Worm (Caenorhabditis elegans) whole organism, late embryonic: ENCODE measurements around the gene C33A12.19.

Experiments
- C08G9.2 ChIP-seq: sonication (generic microtip); optimal IDR thresholded peaks from 2 replicates; lab custom pipeline; 2016; ENCODE audit warnings: mild to moderate bottlenecking, missing genetic modification characterization, moderate library complexity, missing compliant biosample characterization
- C38D4.7 ChIP-seq: fragments of 200-800 bp; sonication (Bioruptor generic); optimal IDR thresholded peaks from 2 replicates; lab custom pipeline; 2018; ENCODE audit warnings: mild to moderate bottlenecking, missing genetic modification characterization, moderate library complexity, missing compliant biosample characterization
- F13H6.1 ChIP-seq: sonication (generic microtip); optimal IDR thresholded peaks from 2 replicates; lab custom pipeline; 2016; ENCODE audit warnings: missing genetic modification characterization, missing compliant biosample characterization
- K02D7.2 ChIP-seq: sonication (generic microtip); optimal IDR thresholded peaks from 2 replicates; lab custom pipeline; 2017; ENCODE audit warnings: mild to moderate bottlenecking, missing genetic modification characterization, missing compliant biosample characterization
- Y22D7AL.16 ChIP-seq: sonication (generic microtip); optimal IDR thresholded peaks from 2 replicates; lab custom pipeline; 2016; ENCODE audit warnings: missing genetic modification characterization, missing compliant biosample characterization
- ahr-1 ChIP-seq: sonication (generic microtip); optimal IDR thresholded peaks from 2 replicates; lab custom pipeline; 2016; ENCODE audit warnings: missing genetic modification characterization, missing compliant biosample characterization
- ceh-19 ChIP-seq: fragments of 200-800 bp; sonication (Bioruptor generic); optimal IDR thresholded peaks from 2 replicates; lab custom pipeline; 2018; ENCODE audit warnings: mild to moderate bottlenecking, missing genetic modification characterization, missing compliant biosample characterization
- ceh-22 ChIP-seq: sonication (generic microtip); optimal IDR thresholded peaks from 2 replicates; lab custom pipeline; 2017; ENCODE audit warnings: missing biosample characterization, missing genetic modification characterization
- ceh-24 ChIP-seq: sonication (generic microtip); optimal IDR thresholded peaks from 2 replicates; lab custom pipeline; 2016; ENCODE audit warnings: mild to moderate bottlenecking, missing genetic modification characterization, missing compliant biosample characterization
- ceh-48 ChIP-seq: sonication (generic microtip); optimal IDR thresholded peaks from 2 replicates; lab custom pipeline; 2016; ENCODE audit warnings: missing genetic modification characterization, inconsistent platforms, missing compliant biosample characterization
- ceh-9 ChIP-seq: sonication (generic microtip); optimal IDR thresholded peaks from 2 replicates; lab custom pipeline; 2016; ENCODE audit warnings: mild to moderate bottlenecking, missing genetic modification characterization, inconsistent platforms, missing compliant biosample characterization
- che-1 ChIP-seq: sonication (generic microtip); optimal IDR thresholded peaks from 2 replicates; lab custom pipeline; 2016; ENCODE audit warnings: mild to moderate bottlenecking, missing genetic modification characterization, missing compliant biosample characterization
- dve-1 ChIP-seq: sonication (generic microtip); optimal IDR thresholded peaks from 2 replicates; lab custom pipeline; 2017; ENCODE audit warnings: antibody characterized with exemption, mild to moderate bottlenecking, missing genetic modification characterization, missing compliant biosample characterization
- ets-4 ChIP-seq: sonication (generic microtip); optimal IDR thresholded peaks from 2 replicates; lab custom pipeline; 2016; ENCODE audit warnings: missing genetic modification characterization, missing compliant biosample characterization
- fax-1 ChIP-seq: sonication (generic microtip); optimal IDR thresholded peaks from 2 replicates; lab custom pipeline; 2016; ENCODE audit warnings: missing genotype, missing genetic modification characterization, missing compliant biosample characterization
- fkh-10 ChIP-seq: fragments of 150-350 bp; optimal IDR thresholded peaks from 2 replicates; lab custom pipeline; 2014; ENCODE audit warnings: missing biosample characterization, missing genetic modification reagents, missing genetic modification characterization
- hlh-13 ChIP-seq: fragments of 200-800 bp; sonication (Bioruptor generic); optimal IDR thresholded peaks from 2 replicates; lab custom pipeline; 2018; ENCODE audit warnings: mild to moderate bottlenecking, missing genetic modification characterization, missing compliant biosample characterization
- hlh-30 ChIP-seq: sonication (generic microtip); optimal IDR thresholded peaks from 2 replicates; lab custom pipeline; 2017; ENCODE audit warnings: antibody characterized with exemption, missing genetic modification characterization, missing compliant biosample characterization; ENCODE audit not compliant: insufficient read depth
- hlh-6 ChIP-seq: sonication (generic microtip); optimal IDR thresholded peaks from 2 replicates; lab custom pipeline; 2016; ENCODE audit warnings: missing genotype, missing genetic modification characterization, missing compliant biosample characterization
- hlh-8 ChIP-seq: sonication (generic microtip); optimal IDR thresholded peaks from 2 replicates; lab custom pipeline; 2016; ENCODE audit warnings: missing genotype, missing genetic modification characterization, missing compliant biosample characterization
- lin-11 ChIP-seq: fragments of 200-800 bp; sonication (Bioruptor generic); optimal IDR thresholded peaks from 2 replicates; lab custom pipeline; 2018; ENCODE audit warnings: mild to moderate bottlenecking, missing genetic modification characterization, missing compliant biosample characterization
- madf-2 ChIP-seq: sonication (generic microtip); optimal IDR thresholded peaks from 2 replicates; lab custom pipeline; 2017; ENCODE audit warnings: missing genetic modification characterization, missing compliant biosample characterization
- nfya-1 ChIP-seq: sonication (generic microtip); optimal IDR thresholded peaks from 2 replicates; lab custom pipeline; 2017; ENCODE audit warnings: missing genetic modification characterization, mild to moderate bottlenecking, missing compliant biosample characterization, antibody characterized with exemption, moderate library complexity
- nhr-11 ChIP-seq: fragments of 150-350 bp; optimal IDR thresholded peaks from 2 replicates; lab custom pipeline; 2014; ENCODE audit warnings: missing biosample characterization, missing genetic modification characterization
- pat-9 ChIP-seq: fragments of 200-800 bp; sonication (Bioruptor generic); optimal IDR thresholded peaks from 2 replicates; lab custom pipeline; 2018; ENCODE audit warnings: mild to moderate bottlenecking, missing genetic modification characterization, moderate library complexity, missing compliant biosample characterization
- pax-1 ChIP-seq: fragments of 150-350 bp; optimal IDR thresholded peaks from 2 replicates; lab custom pipeline; 2014; ENCODE audit warnings: missing biosample characterization, missing genetic modification characterization
- pha-2 ChIP-seq: sonication (generic microtip); optimal IDR thresholded peaks from 2 replicates; lab custom pipeline; 2017; ENCODE audit warnings: mild to moderate bottlenecking, missing genetic modification characterization, missing compliant biosample characterization
- pha-4 ChIP-seq: fragments of 150-350 bp; optimal IDR thresholded peaks from 2 replicates; lab custom pipeline; 2018; ENCODE audit warnings: missing biosample characterization, missing genetic modification reagents, missing genetic modification characterization
- ref-2 ChIP-seq: sonication (generic microtip); optimal IDR thresholded peaks from 2 replicates; lab custom pipeline; 2016; ENCODE audit warnings: missing genetic modification characterization, missing compliant biosample characterization
- rnt-1 ChIP-seq: sonication (generic microtip); optimal IDR thresholded peaks from 2 replicates; lab custom pipeline; 2016; ENCODE audit warnings: missing genetic modification characterization, missing compliant biosample characterization
- sdc-2 ChIP-seq: sonication (generic microtip); optimal IDR thresholded peaks from 2 replicates; lab custom pipeline; 2016; ENCODE audit warnings: missing genotype, missing genetic modification characterization, missing compliant biosample characterization
- sox-4 ChIP-seq: sonication (generic microtip); optimal IDR thresholded peaks from 2 replicates; lab custom pipeline; 2017; ENCODE audit warnings: mild to moderate bottlenecking, missing genetic modification characterization, inconsistent platforms, missing compliant biosample characterization
- tbx-2 ChIP-seq: sonication (generic microtip); optimal IDR thresholded peaks from 2 replicates; lab custom pipeline; 2016; ENCODE audit warnings: missing genetic modification characterization, missing compliant biosample characterization
- unc-3 ChIP-seq, 2 experiments: fragments of 200-800 bp in 1 of 2; sonication (Bioruptor generic) in 1 of 2; sonication (generic microtip) in 1 of 2; conservative IDR thresholded peaks in 1 of 2; optimal IDR thresholded peaks in 1 of 2; 2 replicates each; pipeline versions ENCODE4 v1.3.6 to Lab custom; 2016 to 2022; ENCODE audit warnings: missing compliant biosample characterization in 2 of 2, missing genetic modification characterization in 2 of 2, missing genetic modification reagents in 1 of 2
- unc-42 ChIP-seq: sonication (generic microtip); optimal IDR thresholded peaks from 2 replicates; lab custom pipeline; 2016; ENCODE audit warnings: missing genotype, missing genetic modification characterization, missing compliant biosample characterization
- unc-86 ChIP-seq: sonication (generic microtip); optimal IDR thresholded peaks from 2 replicates; lab custom pipeline; 2016; ENCODE audit warnings: missing genetic modification characterization, missing compliant biosample characterization
- zip-5 ChIP-seq: sonication (generic microtip); optimal IDR thresholded peaks from 2 replicates; lab custom pipeline; 2016; ENCODE audit warnings: missing genetic modification characterization, missing compliant biosample characterization
- ztf-16 ChIP-seq: sonication (generic microtip); optimal IDR thresholded peaks from 2 replicates; lab custom pipeline; 2017; ENCODE audit warnings: missing genetic modification characterization, missing compliant biosample characterization

Gene C33A12.19

ce11 chrIV:9485040-9485439 lies 31.8 kb upstream of the C33A12.19 start, which contains the start of gene gadr-2:
Gene gadr-2, minus strand, starts transcription at chrIV:9485140.
- TF ChIP-seq ahr-1 (tag; lab: Kevin White, UChicago) (no peak), F13H6.1 (no peak), fkh-10 (GFP tag; lab: Kevin White, UChicago) (no peak), C38D4.7 (GFP tag; lab: Kevin White, UChicago) (no peak), pha-4 (no peak), hlh-8 (tag; lab: Kevin White, UChicago) (no peak), ceh-19 (GFP tag; lab: Kevin White, UChicago) (no peak)
- TF ChIP-seq, all 69 proteins: peak for 0

DNA sequence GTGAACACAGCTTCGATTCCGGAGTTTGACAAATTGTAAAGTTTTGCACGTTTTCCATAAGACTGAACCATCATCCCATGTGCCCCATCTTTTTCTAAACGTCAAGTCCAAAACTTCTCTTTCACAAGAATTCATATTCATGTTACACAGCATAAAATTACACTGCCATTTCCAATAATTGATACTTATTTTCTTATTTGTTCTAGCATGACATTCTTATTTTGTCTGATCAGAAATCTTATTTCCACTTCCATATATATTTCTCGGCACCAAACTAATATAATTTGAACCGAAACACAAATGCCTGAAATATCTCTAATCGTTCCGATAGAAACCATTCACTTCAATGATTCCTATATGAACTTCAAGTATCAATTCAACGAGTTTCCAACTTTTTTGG lies 30.8 kb upstream of the C33A12.19 start, which contains the start of gene sru-2:
Gene sru-2, plus strand, starts transcription at position 301 of the 400 bp plus-strand sequence.
- TF ChIP-seq zip-5 (tag; lab: Kevin White, UChicago) (no peak), C08G9.2 (tag; lab: Kevin White, UChicago) (no peak)
- TF ChIP-seq, all 69 proteins: peak for 0

ce11 chrIV:9486779-9487178 lies 30.0 kb upstream of the C33A12.19 start:
- no peak for TF ChIP-seq unc-42 (tag; lab: Kevin White, UChicago)
- no peak for TF ChIP-seq C38D4.7 (GFP tag; lab: Kevin White, UChicago)
- no peak for TF ChIP-seq nfya-1
- no peak for TF ChIP-seq pha-2
- no peak for TF ChIP-seq ztf-16 (tag; lab: Kevin White, UChicago)
- no peak for TF ChIP-seq sox-4 (tag; lab: Kevin White, UChicago)
- TF ChIP-seq lin-11 (tag; lab: Kevin White, UChicago): no peak
- TF ChIP-seq dve-1 (tag; lab: Kevin White, UChicago): no peak
- no peak for TF ChIP-seq K02D7.2 (tag; lab: Kevin White, UChicago)
- no peak for TF ChIP-seq hlh-6 (tag; lab: Kevin White, UChicago)
- TF ChIP-seq ceh-19 (GFP tag; lab: Kevin White, UChicago): no peak
- no peak for TF ChIP-seq hlh-13 (GFP tag; lab: Kevin White, UChicago)
- no peak for TF ChIP-seq ceh-24 (tag; lab: Kevin White, UChicago)
- no peak for TF ChIP-seq nhr-11 (tag; lab: Kevin White, UChicago)

DNA sequence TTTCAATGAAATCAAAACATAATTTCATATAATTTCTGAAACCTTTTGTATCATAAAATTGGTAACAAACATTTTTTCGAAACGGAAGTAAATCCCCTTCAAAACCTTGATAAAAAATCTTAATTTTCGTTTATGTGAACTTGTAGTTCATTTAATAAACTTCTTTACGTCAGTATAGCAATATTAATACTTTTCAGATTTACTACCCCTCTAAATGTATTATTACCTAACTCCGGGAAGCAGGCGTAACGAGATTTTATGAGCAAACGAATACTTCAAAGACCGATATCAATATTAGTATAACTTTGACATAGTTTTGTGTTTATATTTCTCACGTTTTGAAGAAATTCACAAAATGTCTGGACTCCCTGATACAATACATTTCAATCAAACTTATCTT lies 28.5 kb upstream of the C33A12.19 start, which contains the start of gene sru-1:
Gene sru-1, plus strand, starts transcription at position 301 of the 400 bp plus-strand sequence.
- TF ChIP-seq dve-1 (tag; lab: Kevin White, UChicago) (no peak), unc-86 (tag; lab: Kevin White, UChicago) (no peak), pax-1 (tag; lab: Kevin White, UChicago) (no peak), ets-4 (tag; lab: Kevin White, UChicago) (no peak), nfya-1 (no peak), unc-3 (GFP tag; conservative IDR thresholded peaks at IDR 0.05; lab: Robert Waterston, UW) (no peak), unc-3 (tag; optimal IDR thresholded peaks at IDR 0.05; lab: Kevin White, UChicago) (no peak), fax-1 (no peak), ref-2 (tag; lab: Kevin White, UChicago) (no peak), che-1 (tag; lab: Kevin White, UChicago) (no peak), madf-2 (tag; lab: Kevin White, UChicago) (no peak), rnt-1 (no peak), ceh-22 (no peak), hlh-30 (tag; lab: Kevin White, UChicago) (no peak)

DNA sequence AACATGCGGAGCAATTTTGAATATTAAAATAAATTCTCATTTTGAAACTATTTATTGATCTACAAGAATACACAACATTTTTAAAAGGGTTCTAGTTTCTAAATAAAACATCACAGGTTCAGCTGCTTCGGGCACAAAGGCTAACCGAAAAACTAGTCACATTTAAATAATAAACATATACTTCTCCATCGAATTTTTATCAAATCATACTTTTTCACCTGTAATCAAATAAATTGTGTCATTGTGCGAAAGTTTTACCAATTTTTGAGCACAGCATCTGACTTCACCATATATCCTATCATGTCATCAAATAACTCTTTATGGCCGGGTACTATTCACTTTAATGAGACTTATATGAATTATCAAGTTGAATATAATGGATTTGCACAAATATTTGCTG lies 26.5 kb upstream of the C33A12.19 start, which contains the start of gene sru-6:
Gene sru-6, plus strand, starts transcription at position 301 of the 400 bp plus-strand sequence.
- TF ChIP-seq ceh-9 (tag; lab: Kevin White, UChicago): no peak
- no peak for TF ChIP-seq Y22D7AL.16 (tag; lab: Kevin White, UChicago)
- no peak for TF ChIP-seq sox-4 (tag; lab: Kevin White, UChicago)
- TF ChIP-seq lin-11 (tag; lab: Kevin White, UChicago): no peak
- TF ChIP-seq ceh-19 (GFP tag; lab: Kevin White, UChicago): no peak
- no peak for TF ChIP-seq sdc-2 (tag; lab: Kevin White, UChicago)
- TF ChIP-seq tbx-2 (tag; lab: Kevin White, UChicago): no peak
- no peak for TF ChIP-seq pat-9 (tag; lab: Kevin White, UChicago)
- no peak for TF ChIP-seq ceh-48 (tag; lab: Kevin White, UChicago)
- TF ChIP-seq zip-5 (tag; lab: Kevin White, UChicago): no peak
